Worm (Caenorhabditis elegans): ENCODE data around the gene twk-18.

Gene twk-18

DNA sequence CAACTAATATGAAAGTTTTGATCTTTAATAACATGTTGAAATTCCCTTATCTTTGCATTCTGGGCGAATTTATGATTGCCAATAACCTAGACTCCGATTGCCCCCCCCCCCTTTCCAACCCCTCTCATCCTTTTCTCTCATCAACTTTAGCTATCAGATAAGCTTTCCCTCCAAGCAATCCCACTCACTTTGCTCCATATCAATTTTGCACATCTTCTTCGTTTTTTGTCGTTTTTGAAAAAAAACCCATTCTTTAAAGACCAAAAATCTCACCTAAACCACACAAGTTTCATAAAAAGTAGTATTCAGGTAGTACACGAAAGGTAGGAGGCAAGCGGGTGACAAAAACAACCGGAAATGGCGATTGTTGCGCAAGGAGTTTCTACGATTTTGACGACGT lies at the start of gene twk-18:
twk-18 (plus strand) TSS at position 301 of the 400 bp plus-strand sequence.
- TF ChIP-seq unc-62 (GFP tag; optimal IDR thresholded peaks at IDR 0.05): no peak

DNA sequence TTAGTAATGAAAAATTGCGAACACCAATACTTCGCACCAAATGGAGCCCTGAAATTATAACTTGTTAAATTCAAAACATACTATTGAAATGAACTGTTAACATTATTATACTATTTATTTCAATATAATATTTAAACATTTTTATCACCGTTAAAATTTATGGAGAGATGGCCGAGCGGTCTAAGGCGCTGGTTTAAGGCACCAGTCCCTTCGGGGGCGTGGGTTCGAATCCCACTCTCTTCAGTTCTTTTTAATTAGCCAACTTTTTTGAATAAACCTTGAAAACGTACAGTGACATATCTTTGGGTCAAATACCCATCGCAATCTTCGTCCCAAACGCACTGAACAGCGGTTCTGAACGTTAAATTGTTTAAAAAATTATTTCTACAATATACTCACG lies 48.5 kb upstream of the twk-18 start:
- no peak for TF ChIP-seq unc-62 (GFP tag; optimal IDR thresholded peaks at IDR 0.05)

DNA sequence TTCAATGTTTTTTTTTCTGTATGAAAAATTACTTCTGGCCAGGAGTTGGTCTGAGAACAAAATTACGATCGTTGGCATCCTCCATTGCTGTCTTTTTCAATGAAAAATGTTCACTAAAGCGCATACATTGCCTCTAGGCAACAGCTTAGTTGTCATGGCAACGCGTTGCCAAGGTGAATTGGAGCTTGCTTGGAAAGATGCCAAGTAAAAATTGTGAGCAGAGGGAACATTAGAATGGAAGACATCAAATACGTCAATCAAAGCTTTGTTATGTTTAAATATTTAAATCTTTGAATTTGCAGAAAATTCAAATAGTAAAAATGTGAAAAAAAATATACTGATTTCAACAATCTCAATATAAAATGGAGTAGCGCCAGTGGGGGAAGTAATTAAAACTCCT lies 47.9 kb upstream of the twk-18 start, which contains the start of gene dylt-2:
dylt-2 (minus strand) TSS at position 101 of the 400 bp plus-strand sequence.
- TF ChIP-seq unc-62 (GFP tag; optimal IDR thresholded peaks at IDR 0.05): no peak

DNA sequence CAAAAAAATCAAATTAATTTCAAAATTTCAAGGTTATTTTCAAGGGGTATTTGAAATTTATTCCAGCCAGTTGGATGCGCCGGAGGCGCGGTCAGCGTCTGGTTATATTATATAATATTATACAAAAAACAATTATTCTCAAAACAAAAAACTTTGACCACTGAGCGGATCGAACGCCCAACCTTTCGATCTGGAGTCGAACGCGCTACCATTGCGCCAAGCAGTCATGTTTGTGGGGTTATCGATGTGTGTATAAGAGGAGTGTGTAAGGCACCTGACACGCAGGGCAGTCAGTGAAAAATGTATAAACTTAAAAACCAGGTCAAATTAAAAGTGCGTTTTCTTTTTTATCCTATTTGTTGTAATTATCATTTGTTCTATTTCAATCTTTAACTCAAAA lies 43.9 kb upstream of the twk-18 start:
- no peak for TF ChIP-seq unc-62 (GFP tag; optimal IDR thresholded peaks at IDR 0.05)

DNA sequence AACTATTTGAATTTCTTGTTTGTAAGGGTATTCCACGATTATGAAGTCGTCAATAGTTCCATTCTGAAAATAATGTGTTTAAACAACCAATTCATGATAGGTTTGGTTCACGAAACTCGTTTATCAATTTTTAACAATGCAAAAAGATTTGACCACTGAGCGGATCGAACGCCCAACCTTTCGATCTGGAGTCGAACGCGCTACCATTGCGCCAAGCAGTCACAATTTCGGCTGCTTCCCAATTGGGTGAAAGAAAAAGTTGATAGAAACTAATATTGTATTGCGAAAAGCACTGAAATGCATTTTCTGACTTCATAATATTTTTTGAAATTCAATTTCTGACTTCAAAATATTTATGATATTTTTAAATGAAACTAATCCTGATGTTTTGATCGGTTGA lies 42.9 kb upstream of the twk-18 start:
- TF ChIP-seq unc-62 (GFP tag; optimal IDR thresholded peaks at IDR 0.05): no peak

DNA sequence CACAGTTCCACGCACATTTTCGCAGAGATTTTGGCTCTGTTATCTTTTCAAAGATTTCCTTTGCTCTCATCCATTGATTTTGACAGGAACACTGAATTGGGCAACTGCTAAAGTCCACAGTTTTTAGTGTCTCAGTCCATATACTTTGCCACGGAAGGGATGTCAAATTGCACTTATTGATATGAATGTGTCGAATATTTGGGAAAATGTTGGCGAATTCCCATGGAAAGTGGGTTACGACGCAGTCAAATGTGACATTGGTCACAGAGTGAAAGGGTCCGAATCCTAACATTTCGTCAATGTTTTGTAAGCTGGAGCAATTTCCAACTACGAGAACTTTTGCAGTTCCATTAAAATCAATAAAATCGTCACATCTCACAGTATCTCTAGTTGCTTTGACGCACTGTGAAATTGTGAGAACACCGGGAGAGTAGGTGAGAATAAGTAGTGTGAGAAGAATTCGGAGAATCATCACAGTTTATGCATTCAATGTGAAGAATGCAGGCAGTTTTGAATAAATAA lies 37.4 kb upstream of the twk-18 start, which contains the start of gene trk-1:
trk-1 (minus strand) TSS at position 472 of the 522 bp plus-strand sequence.
- no peak for TF ChIP-seq unc-62 (GFP tag; optimal IDR thresholded peaks at IDR 0.05)

DNA sequence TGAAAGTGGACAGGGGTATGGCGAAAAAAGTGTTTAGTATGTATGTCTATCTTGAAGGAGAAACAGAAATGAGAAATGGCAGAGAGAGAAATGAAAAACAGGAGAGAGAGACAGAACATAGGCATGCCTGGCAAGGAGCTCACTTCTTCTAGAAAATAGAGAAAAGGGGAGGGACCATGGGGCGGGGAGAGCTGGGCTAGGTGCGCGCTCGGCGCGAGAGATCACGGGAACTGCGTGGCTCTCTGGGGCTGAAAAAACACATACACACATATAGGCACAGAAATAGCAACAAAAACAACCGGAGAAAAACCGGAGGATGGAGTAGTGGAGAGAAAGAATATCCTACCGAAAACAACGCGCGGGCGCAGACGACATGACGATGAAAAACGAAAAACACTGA lies 35.9 kb upstream of the twk-18 start:
- no peak for TF ChIP-seq unc-62 (GFP tag; optimal IDR thresholded peaks at IDR 0.05)

DNA sequence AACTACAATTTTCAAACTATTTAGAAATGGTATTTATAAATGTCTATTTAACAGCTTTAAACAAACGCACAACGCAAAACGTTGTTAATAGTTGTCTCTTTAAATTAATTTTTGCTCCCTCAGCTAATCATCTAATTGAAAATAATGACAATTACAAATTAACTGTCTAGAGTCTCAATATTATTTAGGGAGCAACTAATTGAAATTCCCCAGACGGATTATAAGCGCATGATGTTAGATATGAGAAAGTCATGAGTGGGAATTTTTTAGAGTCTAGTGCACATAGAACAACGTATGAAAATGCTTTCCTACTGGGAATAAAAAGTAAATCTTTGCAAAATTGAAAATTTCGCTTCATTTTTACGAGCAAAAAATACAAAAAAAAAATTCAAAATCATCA lies 34.9 kb upstream of the twk-18 start:
- no peak for TF ChIP-seq unc-62 (GFP tag; optimal IDR thresholded peaks at IDR 0.05)

DNA sequence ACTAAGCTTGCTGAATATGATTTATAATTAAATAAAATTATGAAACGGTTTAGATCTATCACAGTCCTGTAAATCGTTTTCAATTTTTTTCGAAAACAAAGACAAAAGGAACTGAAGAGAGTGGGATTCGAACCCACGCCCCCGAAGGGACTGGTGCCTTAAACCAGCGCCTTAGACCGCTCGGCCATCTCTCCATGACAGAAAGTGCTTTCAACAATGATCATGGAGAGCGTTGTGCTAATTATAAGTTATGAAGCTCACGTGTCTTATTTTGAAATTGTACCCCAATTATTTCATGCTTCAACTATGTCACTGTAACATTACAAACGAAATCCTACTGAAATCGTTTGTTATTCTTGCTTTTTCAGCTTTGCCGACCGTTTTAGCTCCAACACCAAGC lies 32.1 kb upstream of the twk-18 start:
- TF ChIP-seq unc-62 (GFP tag; optimal IDR thresholded peaks at IDR 0.05): no peak

DNA sequence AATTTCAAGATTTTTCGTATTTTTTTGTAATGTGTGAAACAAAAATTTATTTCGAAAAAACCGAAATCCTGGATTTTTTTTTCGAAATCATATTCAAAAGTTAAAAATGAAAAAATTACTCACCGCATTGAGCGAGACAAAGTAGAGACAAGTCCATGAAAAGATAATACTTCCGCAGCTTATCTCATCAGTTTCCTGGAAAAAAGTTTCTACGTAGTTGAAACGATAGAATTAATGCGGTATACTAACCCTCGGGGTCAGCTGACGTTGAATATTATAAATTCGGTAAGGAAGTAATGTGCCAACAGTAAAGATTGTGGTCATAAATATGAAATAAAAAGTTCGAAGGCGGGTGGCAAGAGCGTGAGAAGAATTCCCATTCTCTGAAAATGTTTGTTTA lies 30.0 kb upstream of the twk-18 start:
- no peak for TF ChIP-seq unc-62 (GFP tag; optimal IDR thresholded peaks at IDR 0.05)

DNA sequence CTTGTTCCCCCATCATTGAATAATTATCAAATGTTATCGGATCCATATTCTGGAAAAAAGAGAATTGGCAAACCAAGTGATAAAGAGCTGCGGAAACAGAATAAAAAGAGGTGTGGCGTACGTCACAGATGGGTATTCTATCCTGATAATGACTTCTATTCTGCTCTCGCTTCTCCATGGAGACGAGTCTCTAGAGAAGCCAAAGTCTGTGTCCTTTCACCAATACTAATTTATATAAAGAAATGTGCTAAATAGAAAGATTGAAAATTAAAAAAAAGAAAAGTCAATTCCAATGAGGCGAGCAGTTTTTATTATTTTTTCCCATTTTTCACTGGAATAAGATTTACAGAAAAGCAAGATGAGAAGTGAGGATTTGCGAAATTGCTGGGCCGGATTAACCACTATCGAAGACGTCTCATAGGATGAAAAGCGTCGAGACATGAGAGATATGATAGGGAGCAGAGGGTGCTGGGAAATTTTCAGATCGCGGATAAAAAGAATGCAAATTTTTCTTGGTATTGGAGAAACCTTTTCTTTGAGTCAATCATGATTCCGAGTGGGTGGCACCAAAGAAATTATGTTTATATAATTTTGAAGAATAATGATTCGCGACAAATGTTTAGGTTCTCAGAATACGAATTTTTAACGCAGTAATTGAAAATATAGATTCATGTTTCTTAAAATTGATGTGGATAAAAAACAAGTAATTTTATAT lies 26.7 kb upstream of the twk-18 start, which contains the start of gene aexr-3:
aexr-3 (minus strand) TSS at position 51 of the 715 bp plus-strand sequence.
- no peak for TF ChIP-seq unc-62 (GFP tag; optimal IDR thresholded peaks at IDR 0.05)

DNA sequence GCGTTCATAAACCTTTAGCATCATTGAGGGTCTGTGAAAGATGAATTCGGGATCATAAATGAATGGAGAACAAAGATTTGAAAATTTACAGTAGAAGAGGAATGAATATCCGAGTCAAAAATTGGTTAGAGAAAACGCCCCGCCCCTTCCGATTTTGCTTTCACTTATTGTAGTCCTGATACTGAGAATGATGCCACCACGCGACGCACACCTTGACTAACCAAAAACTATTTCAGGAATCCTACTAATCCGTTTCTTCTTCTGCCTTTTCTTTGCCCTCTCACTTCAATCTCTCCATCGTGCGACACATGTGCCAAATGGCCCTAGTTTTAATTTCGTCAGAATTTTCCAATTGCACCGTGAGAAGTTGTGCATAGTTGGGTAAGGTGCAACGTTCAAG lies 24.5 kb upstream of the twk-18 start:
- TF ChIP-seq unc-62 (GFP tag; optimal IDR thresholded peaks at IDR 0.05): no peak

DNA sequence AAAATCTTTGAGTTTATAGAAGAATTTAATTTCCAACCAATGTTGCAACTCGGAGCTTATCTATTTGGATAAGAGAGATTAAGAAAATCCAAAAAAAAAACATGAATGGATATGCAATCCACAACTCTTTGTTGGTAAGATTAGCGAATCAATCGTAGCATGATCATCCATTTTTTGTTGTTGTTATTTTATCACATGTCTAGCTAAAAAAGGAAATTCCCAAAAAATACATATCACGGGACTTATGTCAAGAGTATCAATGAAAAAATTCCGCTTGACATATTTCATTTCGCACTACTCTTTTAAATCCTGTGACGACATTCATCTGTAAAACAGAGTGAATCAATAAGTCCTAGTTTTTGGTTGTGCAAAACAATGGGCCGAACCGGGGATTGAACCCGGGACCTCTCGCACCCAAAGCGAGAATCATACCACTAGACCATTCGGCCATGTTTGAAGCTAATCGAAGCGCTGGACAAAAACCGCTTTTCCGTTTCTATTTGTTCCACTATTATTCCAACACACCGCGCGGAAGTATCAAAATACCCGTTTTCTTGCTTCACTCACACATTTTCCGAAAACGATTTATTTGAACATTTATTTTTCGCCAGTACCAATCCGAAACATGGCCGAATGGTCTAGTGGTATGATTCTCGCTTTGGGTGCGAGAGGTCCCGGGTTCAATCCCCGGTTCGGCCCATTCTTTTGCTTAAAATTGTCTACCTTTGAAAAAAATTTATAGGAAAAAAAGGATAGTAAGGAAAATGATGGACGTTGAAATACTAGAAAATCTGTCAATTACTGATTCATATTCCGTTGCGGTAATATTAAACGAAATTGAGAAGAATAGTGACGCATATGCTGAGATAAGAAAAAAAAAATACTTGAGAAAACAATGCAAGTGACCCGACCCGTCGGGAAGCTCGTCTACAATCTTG lies 18.5 kb upstream of the twk-18 start:
- no peak for TF ChIP-seq unc-62 (GFP tag; optimal IDR thresholded peaks at IDR 0.05)

DNA sequence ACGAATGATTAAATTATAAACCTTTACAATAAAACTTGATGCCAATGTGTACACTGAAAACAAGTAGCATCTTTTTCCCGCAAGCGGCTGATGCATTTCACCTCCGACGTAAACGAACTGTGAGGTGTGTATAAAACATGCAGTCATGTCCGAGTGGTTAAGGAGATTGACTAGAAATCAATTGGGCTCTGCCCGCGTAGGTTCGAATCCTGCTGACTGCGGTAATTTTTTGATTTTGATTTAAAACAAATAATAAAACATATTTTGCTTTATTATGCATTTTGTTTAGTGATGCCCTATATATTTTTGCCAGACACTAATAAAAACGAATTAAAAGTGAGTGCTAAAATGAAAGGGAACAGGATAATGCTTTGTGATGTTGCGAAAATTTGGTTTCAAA lies 16.5 kb upstream of the twk-18 start:
- TF ChIP-seq unc-62 (GFP tag; optimal IDR thresholded peaks at IDR 0.05): no peak

DNA sequence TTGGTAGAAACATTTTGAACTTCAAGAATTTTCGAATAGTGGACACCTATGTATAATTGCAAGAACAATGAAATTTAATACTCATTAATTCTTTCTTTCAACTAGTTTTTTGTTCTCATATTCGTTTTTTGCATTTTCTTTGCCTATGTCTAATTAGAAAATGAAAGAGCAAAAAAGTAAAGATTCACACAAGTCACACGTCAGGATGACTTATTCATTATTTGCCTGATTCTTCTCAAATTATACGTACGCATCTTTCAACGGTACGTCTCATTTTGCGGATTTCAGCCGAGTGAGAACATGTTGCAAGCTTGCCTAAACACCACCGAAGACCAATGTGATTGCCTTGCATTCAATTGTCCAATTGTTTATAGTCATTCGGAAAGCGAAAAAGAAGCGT lies 7.3 kb upstream of the twk-18 start, which contains the start of gene nmur-1:
nmur-1 (plus strand) TSS at position 301 of the 400 bp plus-strand sequence.
- TF ChIP-seq unc-62 (GFP tag; optimal IDR thresholded peaks at IDR 0.05): no peak

DNA sequence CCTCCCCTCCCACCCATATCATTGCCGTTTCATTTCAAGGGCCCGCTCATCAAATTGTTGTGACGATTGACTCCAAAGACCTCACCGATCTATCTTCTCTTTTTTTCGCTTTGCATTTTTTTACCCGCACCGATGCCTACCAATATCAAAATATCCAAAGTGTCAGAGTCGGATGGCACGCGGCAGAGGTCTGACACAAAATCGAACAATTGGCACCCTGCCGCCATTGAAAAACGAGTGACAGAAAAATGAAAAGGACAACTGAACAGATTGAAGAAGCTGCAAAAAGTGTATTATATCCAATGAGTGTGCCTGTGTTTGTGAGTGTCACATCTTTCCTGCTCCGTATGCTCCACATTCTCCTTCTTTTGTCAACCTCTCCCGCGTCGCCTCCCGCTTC lies 1.5 kb upstream of the twk-18 start:
- TF ChIP-seq unc-62 (GFP tag; optimal IDR thresholded peaks at IDR 0.05): no peak
